Worm (Caenorhabditis elegans) whole organism, early embryonic: ENCODE results near the gene col-121.

Source experiments
- B0310.2 ChIP-seq: sonication (generic microtip); optimal IDR thresholded peaks from 2 replicates; lab custom pipeline; 2016; ENCODE audit warnings: mild to moderate bottlenecking, missing genetic modification characterization, missing compliant biosample characterization
- F13C5.2 ChIP-seq: sonication (generic microtip); optimal IDR thresholded peaks from 2 replicates; lab custom pipeline; 2017; ENCODE audit warnings: mild to moderate bottlenecking, missing genetic modification characterization, inconsistent platforms, missing compliant biosample characterization
- aly-1 ChIP-seq: sonication (generic microtip); optimal IDR thresholded peaks from 2 replicates; lab custom pipeline; 2016; ENCODE audit warnings: missing genetic modification characterization, missing compliant biosample characterization
- ama-1 ChIP-seq: fragments of 150-350 bp; optimal IDR thresholded peaks from 2 replicates; lab custom pipeline; 2014
- ceh-13 ChIP-seq: fragments of 200-800 bp; sonication (Bioruptor generic); optimal IDR thresholded peaks from 2 replicates; lab custom pipeline; 2018; ENCODE audit warnings: mild to moderate bottlenecking, missing genetic modification characterization, missing compliant biosample characterization
- ceh-36 ChIP-seq: sonication (generic microtip); optimal IDR thresholded peaks from 2 replicates; lab custom pipeline; 2016; ENCODE audit warnings: missing genetic modification characterization, inconsistent platforms, missing compliant biosample characterization
- ets-7 ChIP-seq: sonication (generic microtip); optimal IDR thresholded peaks from 2 replicates; lab custom pipeline; 2016; ENCODE audit warnings: missing genotype, missing genetic modification characterization, missing compliant biosample characterization
- flt-1 ChIP-seq: fragments of 200-800 bp; sonication (Bioruptor generic); IDR thresholded peaks from 2 replicates; pipeline ENCODE4 v1.3.6; 2022; ENCODE audit warnings: missing genetic modification characterization, missing compliant biosample characterization
- hmbx-1 ChIP-seq: sonication (generic microtip); optimal IDR thresholded peaks from 2 replicates; lab custom pipeline; 2016; ENCODE audit warnings: mild to moderate bottlenecking, missing genetic modification characterization, missing compliant biosample characterization
- hmg-4 ChIP-seq: fragments of 200-800 bp; sonication (Bioruptor generic); optimal IDR thresholded peaks from 2 replicates; lab custom pipeline; 2018; ENCODE audit warnings: mild to moderate bottlenecking, missing genetic modification characterization, missing compliant biosample characterization
- hnd-1 ChIP-seq: sonication (generic microtip); optimal IDR thresholded peaks from 2 replicates; lab custom pipeline; 2016; ENCODE audit warnings: missing genetic modification characterization, missing compliant biosample characterization
- pes-1 ChIP-seq: fragments of 200-800 bp; sonication (Bioruptor generic); IDR thresholded peaks from 2 replicates; pipeline ENCODE4 v1.3.6; 2022; ENCODE audit warnings: missing genetic modification reagents, missing genetic modification characterization, missing compliant biosample characterization
- scrt-1 ChIP-seq: fragments of 200-800 bp; sonication (Bioruptor generic); IDR thresholded peaks from 2 replicates; pipeline ENCODE4 v1.3.6; 2022; ENCODE audit warnings: missing genetic modification characterization, missing compliant biosample characterization
- sea-1 ChIP-seq: fragments of 200-800 bp; sonication (Bioruptor generic); conservative IDR thresholded peaks from 2 replicates; pipeline ENCODE4 v1.3.6; 2022; ENCODE audit warnings: missing genetic modification characterization, missing compliant biosample characterization
- tbx-11 ChIP-seq: fragments of 200-800 bp; sonication (Bioruptor generic); IDR thresholded peaks from 2 replicates; pipeline ENCODE4 v1.3.6; 2022; ENCODE audit warnings: missing genetic modification characterization, missing compliant biosample characterization
- tbx-37 ChIP-seq: fragments of 200-800 bp; sonication (Bioruptor generic); conservative IDR thresholded peaks from 2 replicates; pipeline ENCODE4 v1.3.6; 2022; ENCODE audit warnings: missing genetic modification reagents, missing genetic modification characterization, missing compliant biosample characterization
- tra-4 ChIP-seq: sonication (generic microtip); optimal IDR thresholded peaks from 2 replicates; lab custom pipeline; 2017; ENCODE audit warnings: missing genetic modification characterization, missing compliant biosample characterization

col-121 gene

DNA sequence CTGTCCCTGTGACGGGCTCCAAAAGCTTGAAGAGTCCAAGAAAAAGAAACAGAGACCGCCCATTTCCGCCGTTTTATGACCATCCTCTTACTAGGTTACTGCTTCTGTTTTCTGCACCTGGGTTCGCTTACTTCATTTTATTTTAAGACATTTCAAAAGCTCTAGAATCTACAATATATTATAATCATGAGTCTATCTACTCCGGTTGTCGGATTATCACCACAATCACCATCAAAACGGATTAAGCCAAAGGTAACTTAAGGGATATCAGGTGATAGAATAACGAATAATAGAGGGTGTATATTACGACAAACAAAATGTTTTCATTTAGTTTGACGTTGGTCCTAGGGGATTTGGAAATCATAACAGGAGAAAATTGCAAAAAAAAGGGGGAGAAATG lies 36.3 kb upstream of the col-121 start:
- TF ChIP-seq tra-4 (no peak), aly-1 (tag; lab: Kevin White, UChicago) (no peak), ceh-36 (tag; lab: Kevin White, UChicago) (no peak), hmbx-1 (tag; lab: Kevin White, UChicago) (no peak), B0310.2 (tag; lab: Kevin White, UChicago) (no peak), tbx-11 (GFP tag; lab: Robert Waterston, UW) (no peak), tbx-37 (GFP tag; lab: Robert Waterston, UW) (no peak), hmg-4 (GFP tag; lab: Kevin White, UChicago) (no peak), hnd-1 (tag; lab: Kevin White, UChicago) (no peak), ama-1 (lab: Kevin White, UChicago) (no peak), ets-7 (tag; lab: Kevin White, UChicago) (no peak), F13C5.2 (no peak), sea-1 (no peak)

DNA sequence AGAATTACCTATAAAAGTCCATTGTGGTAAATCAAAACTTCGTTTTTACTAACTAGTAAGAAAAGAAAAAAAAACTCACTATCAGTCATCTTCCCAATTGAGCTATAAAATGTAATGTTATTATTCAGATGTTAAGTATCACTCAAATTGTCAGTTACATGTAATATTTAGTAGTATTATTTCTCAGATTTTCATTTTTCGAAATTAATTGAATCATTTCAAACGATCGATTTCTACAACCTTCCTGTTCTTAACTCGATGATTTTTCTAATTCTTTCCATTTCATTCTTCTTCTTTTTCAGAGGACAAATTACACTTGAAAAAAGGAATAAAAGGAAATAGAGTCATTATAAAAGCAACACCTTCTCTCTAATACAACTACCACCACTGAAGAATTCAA lies 31.9 kb upstream of the col-121 start, which contains the start of gene F59B8.1:
TSS of gene F59B8.1 (plus strand) at position 301 of the 400 bp plus-strand sequence.
- TF ChIP-seq ceh-13 (GFP tag; lab: Kevin White, UChicago) (no peak), tbx-11 (GFP tag; lab: Robert Waterston, UW) (no peak), tbx-37 (GFP tag; lab: Robert Waterston, UW) (no peak), B0310.2 (tag; lab: Kevin White, UChicago) (no peak), ceh-36 (tag; lab: Kevin White, UChicago) (no peak), pes-1 (GFP tag; lab: Robert Waterston, UW) (no peak), aly-1 (tag; lab: Kevin White, UChicago) (no peak), hnd-1 (tag; lab: Kevin White, UChicago) (no peak), hmbx-1 (tag; lab: Kevin White, UChicago) (no peak)

DNA sequence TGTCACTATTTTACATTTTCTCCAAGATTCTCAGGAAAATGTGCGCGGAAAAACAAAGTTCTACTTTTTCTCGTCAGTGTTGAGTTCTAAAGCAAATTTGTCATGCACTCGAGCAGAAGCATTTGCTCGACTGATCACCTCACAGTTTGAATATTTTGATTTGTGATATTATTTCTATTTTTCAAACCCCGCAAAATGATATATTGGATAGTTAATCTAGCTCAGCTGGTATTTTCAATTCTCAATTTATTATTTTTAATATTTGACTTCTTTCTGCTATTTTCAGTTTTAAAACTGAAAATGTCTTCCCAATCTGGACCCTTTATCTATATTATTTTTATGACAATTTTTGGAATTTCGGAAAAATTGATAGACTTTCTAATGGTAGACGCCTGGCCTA lies 27.1 kb upstream of the col-121 start, which contains the start of gene srxa-2:
TSS of gene srxa-2 (plus strand) at position 301 of the 400 bp plus-strand sequence.
- TF ChIP-seq pes-1 (GFP tag; lab: Robert Waterston, UW) (no peak), ceh-36 (tag; lab: Kevin White, UChicago) (no peak), tbx-37 (GFP tag; lab: Robert Waterston, UW) (no peak), aly-1 (tag; lab: Kevin White, UChicago) (no peak), tra-4 (no peak), hmbx-1 (tag; lab: Kevin White, UChicago) (no peak), scrt-1 (GFP tag; lab: Robert Waterston, UW) (no peak), ets-7 (tag; lab: Kevin White, UChicago) (no peak), hnd-1 (tag; lab: Kevin White, UChicago) (no peak)

- no peak for TF ChIP-seq scrt-1 (GFP tag; lab: Robert Waterston, UW)
- TF ChIP-seq ceh-13 (GFP tag; lab: Kevin White, UChicago), result no peak
- TF ChIP-seq F13C5.2, result no peak
- no peak for TF ChIP-seq hmg-4 (GFP tag; lab: Kevin White, UChicago)
- no peak for TF ChIP-seq sea-1
- TF ChIP-seq ama-1 (lab: Kevin White, UChicago), result no peak
- no peak for TF ChIP-seq tbx-11 (GFP tag; lab: Robert Waterston, UW)
- no peak for TF ChIP-seq tra-4
- no peak for TF ChIP-seq flt-1 (GFP tag; lab: Robert Waterston, UW)
- no peak for TF ChIP-seq B0310.2 (tag; lab: Kevin White, UChicago)
- no peak for TF ChIP-seq ceh-36 (tag; lab: Kevin White, UChicago)
- TF ChIP-seq pes-1 (GFP tag; lab: Robert Waterston, UW), result no peak
Measured at ce11 chrIV:9422408-9422807, 26.4 kb upstream of the col-121 start, which contains the start of gene F56D5.9. F56D5.9 (minus strand) TSS chrIV:9422508.

- no peak for TF ChIP-seq flt-1 (GFP tag; lab: Robert Waterston, UW)
- no peak for TF ChIP-seq sea-1
- no peak for TF ChIP-seq hmbx-1 (tag; lab: Kevin White, UChicago)
- TF ChIP-seq tbx-37 (GFP tag; lab: Robert Waterston, UW), result no peak
- no peak for TF ChIP-seq ets-7 (tag; lab: Kevin White, UChicago)
- TF ChIP-seq tra-4, result no peak
- TF ChIP-seq ceh-36 (tag; lab: Kevin White, UChicago), result no peak
- no peak for TF ChIP-seq hmg-4 (GFP tag; lab: Kevin White, UChicago)
- TF ChIP-seq scrt-1 (GFP tag; lab: Robert Waterston, UW), result no peak
- TF ChIP-seq ama-1 (lab: Kevin White, UChicago), result no peak
- no peak for TF ChIP-seq ceh-13 (GFP tag; lab: Kevin White, UChicago)
- no peak for TF ChIP-seq aly-1 (tag; lab: Kevin White, UChicago)
- TF ChIP-seq tbx-11 (GFP tag; lab: Robert Waterston, UW), result no peak
Measured at ce11 chrIV:9408004-9408403, 12.0 kb upstream of the col-121 start, which contains the start of gene F56D5.5. F56D5.5 (minus strand) TSS chrIV:9408104.

ce11 chrIV:9403761-9404420 lies 7.9 kb upstream of the col-121 start:
- TF ChIP-seq flt-1 (GFP tag; lab: Robert Waterston, UW), result no peak
- no peak for TF ChIP-seq hnd-1 (tag; lab: Kevin White, UChicago)
- TF ChIP-seq scrt-1 (GFP tag; lab: Robert Waterston, UW), result no peak
- no peak for TF ChIP-seq B0310.2 (tag; lab: Kevin White, UChicago)
- TF ChIP-seq ets-7 (tag; lab: Kevin White, UChicago), result no peak
- no peak for TF ChIP-seq ceh-13 (GFP tag; lab: Kevin White, UChicago)
- no peak for TF ChIP-seq hmbx-1 (tag; lab: Kevin White, UChicago)
- TF ChIP-seq tbx-37 (GFP tag; lab: Robert Waterston, UW), result no peak
- no peak for TF ChIP-seq tra-4
- no peak for TF ChIP-seq hmg-4 (GFP tag; lab: Kevin White, UChicago)
- TF ChIP-seq aly-1 (tag; lab: Kevin White, UChicago), result no peak
- TF ChIP-seq F13C5.2, result no peak
- no peak for TF ChIP-seq sea-1
- no peak for TF ChIP-seq ama-1 (lab: Kevin White, UChicago)
- TF ChIP-seq ceh-36 (tag; lab: Kevin White, UChicago), result no peak
- TF ChIP-seq pes-1 (GFP tag; lab: Robert Waterston, UW), result no peak
- TF ChIP-seq tbx-11 (GFP tag; lab: Robert Waterston, UW), result no peak
